Worm (Caenorhabditis elegans) whole organism, L1 larva: ENCODE data around the gene Y62H9A.9.

ENCODE experiments used
- F16B12.6 ChIP-seq: fragments of 150-350 bp; optimal IDR thresholded peaks from 2 replicates; lab custom pipeline; 2014; ENCODE audit warnings: missing biosample characterization, missing genetic modification characterization
- ama-1 ChIP-seq: fragments of 150-350 bp; optimal IDR thresholded peaks from 2 replicates; lab custom pipeline; 2014
- blmp-1 ChIP-seq: fragments of 150-350 bp; optimal IDR thresholded peaks from 2 replicates; lab custom pipeline; 2014; ENCODE audit warnings: missing biosample characterization, missing genetic modification characterization
- ceh-82 ChIP-seq, 3 experiments: fragments of 150-350 bp in 1 of 3; sonication (generic microtip) in 2 of 3; optimal IDR thresholded peaks; 2 replicates each; lab custom pipeline; 2014 to 2017; ENCODE audit warnings: missing biosample characterization in 3 of 3, missing genetic modification characterization in 3 of 3
- ceh-88 ChIP-seq: fragments of 200-800 bp; sonication (Bioruptor generic); IDR thresholded peaks from 2 replicates; pipeline ENCODE4 v1.3.6; 2022; ENCODE audit warnings: missing genetic modification characterization, missing compliant biosample characterization
- efl-1 ChIP-seq, 4 experiments: fragments of 150-350 bp; optimal IDR thresholded peaks in 3 of 4; peaks in 1 of 4; 1 replicate in 1 of 4; 2 replicates in 3 of 4; lab custom pipeline; 2014; ENCODE audit warnings: missing biosample characterization in 2 of 4, missing genetic modification characterization in 2 of 4, missing genetic modification reagents in 2 of 4
- fkh-10 ChIP-seq: sonication (generic microtip); optimal IDR thresholded peaks from 2 replicates; lab custom pipeline; 2017; ENCODE audit warnings: missing biosample characterization, missing genetic modification reagents, missing genetic modification characterization
- fkh-4 ChIP-seq: sonication (generic microtip); optimal IDR thresholded peaks from 2 replicates; lab custom pipeline; 2016; ENCODE audit warnings: missing compliant biosample characterization, missing genetic modification characterization, borderline replicate concordance
- hlh-17 ChIP-seq: fragments of 200-800 bp; sonication (Bioruptor generic); optimal IDR thresholded peaks from 2 replicates; lab custom pipeline; 2018; ENCODE audit warnings: missing genetic modification characterization, mild to moderate bottlenecking, missing compliant biosample characterization, moderate library complexity, borderline replicate concordance
- hlh-4 ChIP-seq: sonication (generic microtip); optimal IDR thresholded peaks from 2 replicates; lab custom pipeline; 2016; ENCODE audit warnings: mild to moderate bottlenecking, missing genetic modification characterization, missing compliant biosample characterization
- isw-1 ChIP-seq: fragments of 200-800 bp; sonication (Bioruptor generic); IDR thresholded peaks from 2 replicates; pipeline ENCODE4 v1.3.6; 2022; ENCODE audit warnings: missing genetic modification characterization, missing compliant biosample characterization
- jun-1 ChIP-seq: fragments of 150-350 bp; optimal IDR thresholded peaks from 2 replicates; lab custom pipeline; 2014; ENCODE audit warnings: missing biosample characterization, missing genetic modification reagents, missing genetic modification characterization
- lin-13 ChIP-seq: fragments of 150-350 bp; optimal IDR thresholded peaks from 2 replicates; lab custom pipeline; 2014; ENCODE audit warnings: missing biosample characterization, missing genetic modification reagents, missing genetic modification characterization
- mdl-1 ChIP-seq, 2 experiments: fragments of 150-350 bp; optimal IDR thresholded peaks; 2 replicates each; lab custom pipeline; 2014 to 2017; ENCODE audit warnings: missing biosample characterization in 2 of 2, missing genetic modification characterization in 2 of 2, inconsistent platforms in 1 of 2
- nhr-19 ChIP-seq: fragments of 200-800 bp; sonication (Bioruptor generic); conservative IDR thresholded peaks from 2 replicates; pipeline ENCODE4 v1.3.6; 2022; ENCODE audit warnings: missing genetic modification characterization, missing compliant biosample characterization
- nhr-237 ChIP-seq: fragments of 150-350 bp; optimal IDR thresholded peaks from 2 replicates; lab custom pipeline; 2014; ENCODE audit warnings: missing biosample characterization, missing genetic modification characterization
- nhr-84 ChIP-seq: sonication (generic microtip); optimal IDR thresholded peaks from 2 replicates; lab custom pipeline; 2017; ENCODE audit warnings: missing biosample characterization, missing genetic modification characterization
- nhr-85 ChIP-seq: sonication (generic microtip); peaks from one replicate; lab custom pipeline; 2016; ENCODE audit warnings: missing genetic modification characterization, inconsistent platforms, missing compliant biosample characterization
- nhr-90 ChIP-seq: sonication (generic microtip); optimal IDR thresholded peaks from 2 replicates; lab custom pipeline; 2016; ENCODE audit warnings: mild to moderate bottlenecking, missing genetic modification characterization, missing compliant biosample characterization; ENCODE audit not compliant: poor library complexity
- pag-3 ChIP-seq: sonication (generic microtip); optimal IDR thresholded peaks from 2 replicates; lab custom pipeline; 2017; ENCODE audit warnings: missing genetic modification characterization, mild to moderate bottlenecking, missing compliant biosample characterization, antibody characterized with exemption, borderline replicate concordance; ENCODE audit not compliant: insufficient read depth
- pqm-1 ChIP-seq: sonication (generic microtip); optimal IDR thresholded peaks from 3 replicates; lab custom pipeline; 2017; ENCODE audit warnings: missing biosample characterization, missing genetic modification characterization
- rnt-1 ChIP-seq: sonication (generic microtip); optimal IDR thresholded peaks from 2 replicates; lab custom pipeline; 2016; ENCODE audit warnings: mild to moderate bottlenecking, missing genetic modification characterization, moderate library complexity, missing compliant biosample characterization
- snpc-4 ChIP-seq: fragments of 150-350 bp; optimal IDR thresholded peaks from 2 replicates; lab custom pipeline; 2014; ENCODE audit warnings: missing biosample characterization, missing genetic modification characterization
- swsn-7 ChIP-seq: sonication (generic microtip); optimal IDR thresholded peaks from 2 replicates; lab custom pipeline; 2016; ENCODE audit warnings: missing genetic modification characterization, missing compliant biosample characterization
- tlp-1 ChIP-seq: fragments of 150-350 bp; optimal IDR thresholded peaks from 2 replicates; lab custom pipeline; 2014; ENCODE audit warnings: missing biosample characterization, missing genetic modification characterization
- unc-130 ChIP-seq: fragments of 150-350 bp; optimal IDR thresholded peaks from 2 replicates; lab custom pipeline; 2017; ENCODE audit warnings: missing biosample characterization, missing genetic modification characterization, inconsistent platforms
- unc-30 ChIP-seq: sonication (generic microtip); optimal IDR thresholded peaks from 2 replicates; lab custom pipeline; 2017; ENCODE audit warnings: missing biosample characterization, missing genetic modification characterization
- unc-86 ChIP-seq: sonication (generic microtip); optimal IDR thresholded peaks from 2 replicates; lab custom pipeline; 2016; ENCODE audit warnings: missing genetic modification characterization, missing compliant biosample characterization
- unc-98 ChIP-seq: fragments of 200-800 bp; sonication (Bioruptor generic); IDR thresholded peaks from 2 replicates; pipeline ENCODE4 v1.3.6; 2022; ENCODE audit warnings: missing genetic modification characterization, missing compliant biosample characterization
- vab-15 ChIP-seq: sonication (generic microtip); optimal IDR thresholded peaks from 2 replicates; lab custom pipeline; 2017; ENCODE audit warnings: missing genotype, mild to moderate bottlenecking, missing genetic modification characterization, missing compliant biosample characterization
- zip-4 ChIP-seq: fragments of 200-800 bp; sonication (Bioruptor generic); optimal IDR thresholded peaks from 2 replicates; lab custom pipeline; 2018; ENCODE audit warnings: mild to moderate bottlenecking, missing genetic modification characterization, moderate library complexity, missing compliant biosample characterization

Gene Y62H9A.9

ce11 chrX:11869260-11869659 is 28.7 kb downstream of the Y62H9A.9 start, which contains the start of gene dot-1.2:
Gene dot-1.2, minus strand, starts transcription at chrX:11869360.
- TF ChIP-seq efl-1 (optimal IDR thresholded peaks at IDR 0.05; lab: Kevin White, UChicago) (no peak), efl-1 (GFP tag; optimal IDR thresholded peaks at IDR 0.05 in 1 of 2; lab: Kevin White, UChicago) (no peak), rnt-1 (tag; lab: Kevin White, UChicago) (no peak), nhr-237 (tag; lab: Kevin White, UChicago) (no peak)

DNA sequence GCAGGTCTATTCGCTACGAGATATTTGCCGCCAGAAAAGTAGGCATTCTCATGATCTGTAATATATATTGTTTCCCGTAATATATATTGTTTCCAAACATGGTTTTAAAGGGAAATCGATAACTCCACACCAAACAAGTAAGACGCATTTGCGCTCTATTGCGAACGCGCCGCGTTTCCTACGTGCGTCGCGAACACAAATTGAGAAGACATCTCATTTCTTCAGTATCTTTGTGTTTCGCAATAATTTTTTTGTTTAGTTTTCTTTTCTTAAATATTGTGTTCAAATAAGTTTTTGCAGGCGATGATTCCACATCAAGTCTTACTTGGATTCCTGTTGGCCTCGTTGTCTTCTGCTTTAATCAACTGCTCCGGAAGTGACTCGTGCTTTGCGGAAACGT is 32.9 kb downstream of the Y62H9A.9 start, which contains the start of gene F54F7.6:
Gene F54F7.6, plus strand, starts transcription at position 301 of the 400 bp plus-strand sequence.
- no peak for TF ChIP-seq ama-1 (lab: Kevin White, UChicago)
- TF ChIP-seq lin-13 (GFP tag; lab: Kevin White, UChicago): no peak
- TF ChIP-seq mdl-1 (tag; optimal IDR thresholded peaks at IDR 0.05; lab: Kevin White, UChicago): no peak
- TF ChIP-seq hlh-4: no peak
- TF ChIP-seq blmp-1 (tag; lab: Kevin White, UChicago): no peak
- no peak for TF ChIP-seq unc-86
- TF ChIP-seq unc-98 (GFP tag; lab: Robert Waterston, UW): no peak

DNA sequence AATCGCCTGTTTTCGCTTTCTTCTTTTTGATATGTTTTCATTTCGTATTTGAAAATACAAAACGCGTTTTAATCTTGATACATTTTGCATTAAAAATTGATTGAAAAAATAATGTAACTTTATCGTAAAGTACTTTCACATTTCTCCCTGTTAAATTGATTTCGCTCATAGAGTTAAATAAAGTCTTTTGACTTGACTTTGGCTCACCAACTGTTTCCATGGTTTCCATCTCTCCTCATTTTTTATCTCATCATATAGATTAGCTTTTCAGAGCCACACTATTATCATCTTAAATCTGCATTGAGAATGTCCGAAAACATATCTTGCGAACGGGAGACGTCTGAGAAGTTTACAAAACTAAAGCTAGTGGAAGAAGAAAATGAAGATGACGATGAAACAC is 34.6 kb downstream of the Y62H9A.9 start, which contains the start of gene F54F7.10:
Gene F54F7.10, plus strand, starts transcription at position 301 of the 400 bp plus-strand sequence.
- no peak for TF ChIP-seq unc-130
- no peak for TF ChIP-seq ceh-88 (GFP tag; lab: Robert Waterston, UW)
- no peak for TF ChIP-seq nhr-84 (tag; lab: Kevin White, UChicago)

DNA sequence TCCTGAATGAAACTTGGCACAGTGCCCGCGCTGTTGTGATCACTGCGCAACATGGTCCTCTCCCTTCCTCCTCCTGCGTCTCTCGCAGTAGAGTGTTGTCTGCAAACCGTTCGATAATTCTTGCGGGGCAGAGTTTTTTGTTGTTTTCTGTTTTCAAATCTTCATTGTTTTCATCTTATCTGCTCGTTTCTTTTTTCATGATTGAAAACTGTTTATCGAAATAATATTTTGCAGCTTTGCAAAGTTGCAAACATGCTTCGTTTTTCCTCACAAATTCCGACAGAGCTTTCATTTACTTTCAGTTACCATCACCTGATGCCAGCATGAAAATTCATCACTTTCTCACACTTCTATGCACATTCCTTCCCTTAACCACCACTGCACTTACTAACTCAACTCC is 40.8 kb downstream of the Y62H9A.9 start, which contains the start of gene mes-1:
Gene mes-1, plus strand, starts transcription at position 301 of the 400 bp plus-strand sequence.
- no peak for TF ChIP-seq nhr-19 (GFP tag; lab: Robert Waterston, UW)
- TF ChIP-seq unc-30 (tag; lab: Kevin White, UChicago): no peak
- no peak for TF ChIP-seq swsn-7 (tag; lab: Kevin White, UChicago)
- TF ChIP-seq snpc-4 (tag; lab: Kevin White, UChicago): no peak
- TF ChIP-seq nhr-84 (tag; lab: Kevin White, UChicago): no peak
- TF ChIP-seq F16B12.6 (tag; lab: Kevin White, UChicago): no peak
- TF ChIP-seq hlh-17 (GFP tag; lab: Kevin White, UChicago): no peak
- no peak for TF ChIP-seq pqm-1 (tag; lab: Kevin White, UChicago)
- no peak for TF ChIP-seq isw-1 (GFP tag; lab: Robert Waterston, UW)
- TF ChIP-seq tlp-1 (tag; lab: Kevin White, UChicago): no peak
- no peak for TF ChIP-seq nhr-85
- no peak for TF ChIP-seq ceh-82 (tag; optimal IDR thresholded peaks at IDR 0.05; lab: Kevin White, UChicago)
- TF ChIP-seq, all 84 proteins: peak for 0

DNA sequence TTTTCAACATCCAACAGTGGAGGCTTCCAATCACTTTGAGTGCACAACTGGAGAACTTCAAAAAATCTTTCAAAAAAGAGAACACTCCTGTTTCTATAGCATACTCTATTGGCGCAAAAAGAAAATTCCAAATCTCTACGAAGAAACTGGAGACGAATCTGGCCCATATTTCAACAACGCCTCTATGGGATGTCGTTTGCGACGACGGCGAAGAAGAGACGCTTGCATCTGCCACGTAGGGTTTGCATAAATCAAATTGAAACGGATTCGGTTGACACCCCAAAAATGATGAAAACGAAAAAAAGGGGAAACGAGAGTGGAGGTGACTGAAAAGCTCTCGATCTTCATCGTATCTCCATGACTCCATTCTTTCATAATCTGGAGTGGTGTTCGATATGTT is 41.7 kb downstream of the Y62H9A.9 start:
- TF ChIP-seq nhr-19 (GFP tag; lab: Robert Waterston, UW) (no peak), pqm-1 (tag; lab: Kevin White, UChicago) (no peak), jun-1 (no peak), fkh-10 (no peak), pag-3 (tag; lab: Kevin White, UChicago) (no peak), nhr-90 (tag; lab: Kevin White, UChicago) (no peak), vab-15 (tag; lab: Kevin White, UChicago) (no peak), blmp-1 (tag; lab: Kevin White, UChicago) (no peak), lin-13 (GFP tag; lab: Kevin White, UChicago) (no peak), rnt-1 (tag; lab: Kevin White, UChicago) (no peak), snpc-4 (tag; lab: Kevin White, UChicago) (no peak)

- no peak for TF ChIP-seq zip-4 (GFP tag; lab: Kevin White, UChicago)
- TF ChIP-seq fkh-4: no peak
These were observed 43.0 kb downstream of the Y62H9A.9 start, which contains the start of gene F54F7.8 for ce11 chrX:11854903-11855302. Gene F54F7.8, minus strand, starts transcription at chrX:11855003.
